Worm (Caenorhabditis elegans) whole organism, mixed stage, embryonic: ENCODE results near the gene F46B6.5.

Experiments used
- elt-1 ChIP-seq: sonication (generic microtip); optimal IDR thresholded peaks from 2 replicates; lab custom pipeline; 2017; ENCODE audit warnings: missing genetic modification characterization, mild to moderate bottlenecking, missing compliant biosample characterization, antibody characterized with exemption, moderate library complexity, borderline replicate concordance; ENCODE audit not compliant: insufficient read depth
- lin-13 ChIP-seq: fragments of 150-350 bp; optimal IDR thresholded peaks from 2 replicates; lab custom pipeline; 2014; ENCODE audit warnings: missing biosample characterization, missing genetic modification characterization
- lsy-2 ChIP-seq: fragments of 150-350 bp; optimal IDR thresholded peaks from 2 replicates; lab custom pipeline; 2014; ENCODE audit warnings: missing biosample characterization, missing genetic modification characterization
- mep-1 ChIP-seq: fragments of 150-350 bp; optimal IDR thresholded peaks from 2 replicates; lab custom pipeline; 2017; ENCODE audit warnings: missing biosample characterization, missing genetic modification reagents, missing genetic modification characterization, inconsistent platforms
- nhr-28 ChIP-seq: fragments of 150-350 bp; optimal IDR thresholded peaks from 2 replicates; lab custom pipeline; 2014; ENCODE audit warnings: missing biosample characterization, missing genetic modification characterization
- snpc-4 ChIP-seq: fragments of 150-350 bp; optimal IDR thresholded peaks from 2 replicates; lab custom pipeline; 2014; ENCODE audit warnings: missing biosample characterization, missing genetic modification characterization
- sptf-1 ChIP-seq: sonication (generic microtip); optimal IDR thresholded peaks from 2 replicates; lab custom pipeline; 2017; ENCODE audit warnings: mild to moderate bottlenecking, missing genetic modification characterization, moderate library complexity, missing compliant biosample characterization
- unc-39 ChIP-seq: fragments of 150-350 bp; optimal IDR thresholded peaks from 2 replicates; lab custom pipeline; 2014; ENCODE audit warnings: missing biosample characterization, missing genetic modification characterization
- ztf-11 ChIP-seq: fragments of 150-350 bp; optimal IDR thresholded peaks from 2 replicates; lab custom pipeline; 2014; ENCODE audit warnings: missing biosample characterization, missing genetic modification characterization

DNA sequence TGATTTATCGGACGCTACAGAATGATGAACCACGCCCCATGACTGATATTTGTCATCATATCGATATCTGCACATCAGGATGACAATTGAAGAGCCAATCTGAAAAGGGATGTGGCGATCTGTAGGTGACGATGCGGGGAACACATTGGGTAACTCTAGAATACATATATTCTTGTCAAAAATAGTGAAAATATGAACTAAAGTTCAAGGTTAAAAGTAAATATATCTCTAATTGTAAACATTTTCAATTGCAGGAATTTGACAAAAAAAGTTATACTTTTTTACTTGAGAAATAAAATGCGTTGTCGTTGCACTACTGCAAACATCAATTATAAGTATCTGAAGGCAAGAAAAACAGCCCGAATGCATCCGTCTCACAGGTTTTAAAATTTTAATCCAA, 30.0 kb downstream of the F46B6.5 start, which contains the start of gene F58E6.6:
- TF ChIP-seq ztf-11 (no peak), snpc-4 (tag; lab: Kevin White, UChicago) (no peak), mep-1 (no peak), nhr-28 (no peak), elt-1 (tag; lab: Kevin White, UChicago) (no peak), sptf-1 (no peak), lsy-2 (no peak), unc-39 (no peak), lin-13 (tag; lab: Kevin White, UChicago) (no peak)
